Worm (Caenorhabditis elegans) whole organism, dauer: ENCODE results near the gene M151.1.

Experiments
- unc-62 ChIP-seq: sonication (generic microtip); optimal IDR thresholded peaks from 2 replicates; lab custom pipeline; 2017; ENCODE audit warnings: missing biosample characterization, missing genetic modification reagents, missing genetic modification characterization

The M151.1 gene

DNA sequence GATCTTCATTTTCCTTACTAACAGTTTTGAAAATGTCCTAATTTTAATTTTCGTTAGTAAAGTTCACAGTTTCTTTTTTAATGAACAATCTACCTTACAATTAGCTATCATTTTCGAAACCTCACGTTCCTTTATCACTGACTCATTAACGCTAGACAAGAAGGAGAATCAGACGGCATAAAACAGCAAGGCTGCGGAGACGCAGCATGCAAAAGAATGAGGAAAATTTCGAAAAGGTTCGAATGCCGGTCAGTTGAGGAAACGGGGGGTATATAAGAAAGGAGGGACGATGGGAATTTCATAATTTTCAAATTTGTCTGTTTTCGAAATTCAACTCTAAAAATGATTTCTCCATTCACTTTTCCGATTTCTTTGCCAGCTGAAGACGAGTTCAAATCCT, 20.6 kb downstream of the M151.1 start, which contains the start of gene F19B10.13:
Gene F19B10.13, plus strand, starts transcription at position 343 of the 400 bp plus-strand sequence.
- TF ChIP-seq unc-62 (GFP tag; lab: Kevin White, UChicago) = no peak

DNA sequence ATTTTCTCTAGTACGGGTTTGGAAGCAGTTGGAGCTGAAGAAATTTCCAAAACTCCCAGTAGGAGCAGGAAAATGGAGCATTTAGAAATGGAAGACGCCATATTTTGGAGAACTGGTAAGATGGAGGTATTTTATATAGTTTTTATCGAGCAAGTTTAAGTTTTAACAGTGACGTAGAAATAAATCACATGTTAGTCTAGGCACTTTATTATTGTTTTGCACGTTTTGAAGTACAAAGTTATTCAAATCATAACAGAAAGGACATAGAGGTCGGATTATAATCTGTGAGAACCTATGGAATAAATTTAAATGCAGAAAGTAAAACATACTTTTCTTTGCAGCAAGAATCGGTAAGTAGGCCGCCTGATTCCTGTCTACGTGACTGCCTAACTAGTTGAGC, 22.5 kb downstream of the M151.1 start, which contains the start of gene F19B10.6:
Gene F19B10.6, minus strand, starts transcription at position 101 of the 400 bp plus-strand sequence.
- TF ChIP-seq unc-62 (GFP tag; lab: Kevin White, UChicago) = no peak

DNA sequence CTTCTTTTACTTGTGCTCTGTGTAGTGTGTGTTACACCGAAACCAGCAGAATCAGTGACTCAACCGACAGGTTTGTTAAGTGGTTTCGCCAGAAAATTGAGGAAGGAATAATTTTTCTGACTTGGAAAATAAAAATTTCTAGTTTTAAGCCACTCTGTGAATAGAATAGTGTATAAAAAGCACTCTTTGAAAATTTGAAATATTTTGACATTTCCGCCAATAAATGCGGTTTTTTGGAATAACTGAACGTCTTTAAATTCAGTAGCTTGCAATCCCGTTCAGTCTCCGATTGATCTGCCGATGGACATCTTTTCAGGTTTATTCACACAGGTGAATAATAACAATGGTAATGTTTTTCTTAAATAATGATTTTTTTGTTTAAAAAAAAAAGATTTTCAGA, 23.2 kb downstream of the M151.1 start, which contains the start of gene F19B10.3:
Gene F19B10.3, plus strand, starts transcription at position 301 of the 400 bp plus-strand sequence.
- no peak for TF ChIP-seq unc-62 (GFP tag; lab: Kevin White, UChicago)

DNA sequence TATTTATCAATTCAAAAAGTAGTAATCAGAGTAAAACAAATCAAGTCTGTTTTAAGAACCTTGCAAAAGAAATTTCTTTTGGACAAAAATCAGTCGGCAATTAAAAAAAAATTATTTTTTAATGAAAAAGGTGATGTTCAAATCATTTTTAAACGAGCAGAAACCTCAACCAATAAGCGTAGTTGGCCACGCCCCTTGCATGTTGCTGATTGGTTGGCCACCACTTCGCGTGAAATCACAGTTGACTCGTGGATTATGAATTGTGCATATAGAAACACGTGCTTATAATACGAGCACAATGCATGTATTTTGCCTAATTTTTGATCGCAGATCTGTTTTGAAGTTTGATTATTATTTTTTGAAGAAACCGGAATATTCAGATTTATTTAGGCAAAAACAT, 23.9 kb downstream of the M151.1 start:
- TF ChIP-seq unc-62 (GFP tag; lab: Kevin White, UChicago) = no peak

DNA sequence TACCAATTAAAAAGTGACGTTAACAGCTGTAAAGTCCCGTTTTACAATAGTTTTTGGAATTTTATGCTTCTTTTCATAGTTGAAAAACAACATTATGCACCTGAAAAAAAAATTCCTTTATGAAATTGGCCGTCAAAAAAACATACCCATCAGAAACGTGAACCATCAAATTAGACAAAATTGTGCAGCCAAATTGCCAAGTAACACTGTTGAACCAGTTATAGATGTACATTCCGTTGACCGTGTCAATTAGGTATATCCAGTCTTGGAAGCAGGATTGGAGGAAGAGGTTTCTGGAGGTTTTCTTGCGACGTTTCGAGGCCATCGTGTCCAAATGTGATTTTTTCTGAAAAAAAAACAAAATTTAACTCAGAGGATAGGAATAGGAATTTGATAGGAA, 28.0 kb downstream of the M151.1 start, which contains the start of gene srx-97:
Gene srx-97, minus strand, starts transcription at position 101 of the 400 bp plus-strand sequence.
- no peak for TF ChIP-seq unc-62 (GFP tag; lab: Kevin White, UChicago)

DNA sequence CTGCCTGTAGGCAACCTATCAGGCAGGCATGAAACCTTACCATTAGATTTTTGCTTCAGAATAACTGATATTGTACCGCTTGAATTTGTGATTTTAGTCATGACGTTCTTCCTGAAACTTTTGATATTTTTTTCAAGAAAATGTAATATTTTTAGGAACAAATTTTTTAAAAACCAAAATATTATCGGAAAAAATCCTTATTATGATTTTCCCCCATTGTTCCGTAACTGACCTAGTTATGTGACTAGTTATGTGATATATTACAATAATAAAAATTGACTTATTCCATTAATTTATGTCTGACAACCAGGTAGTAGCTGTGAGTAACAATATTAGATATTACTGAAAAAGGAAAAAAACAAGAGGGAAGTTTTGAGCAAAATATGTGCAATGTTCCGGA, 29.7 kb downstream of the M151.1 start, which contains the start of gene srx-98:
Gene srx-98, minus strand, starts transcription at position 101 of the 400 bp plus-strand sequence.
- no peak for TF ChIP-seq unc-62 (GFP tag; lab: Kevin White, UChicago)

DNA sequence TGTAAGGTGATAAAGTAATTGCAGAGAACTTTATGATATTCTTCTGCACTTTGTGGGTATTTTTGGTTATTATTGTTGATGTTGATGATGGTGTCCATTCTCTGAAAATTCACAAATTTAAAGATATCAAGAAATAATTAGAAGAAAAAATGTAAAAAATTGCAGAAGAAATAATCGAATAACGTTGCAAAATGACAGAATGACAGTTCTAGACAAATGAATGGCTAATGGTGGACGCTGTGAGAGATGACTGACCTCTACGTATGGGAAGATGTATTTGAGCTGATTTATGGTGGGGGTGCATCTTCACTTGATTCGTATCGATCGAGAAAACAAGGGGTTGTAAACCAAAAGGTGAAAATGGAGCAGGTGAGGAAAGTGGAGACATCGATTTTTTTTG, 32.2 kb downstream of the M151.1 start, which contains the start of gene sea-1:
Gene sea-1, minus strand, starts transcription at position 101 of the 400 bp plus-strand sequence.
- TF ChIP-seq unc-62 (GFP tag; lab: Kevin White, UChicago) = no peak

DNA sequence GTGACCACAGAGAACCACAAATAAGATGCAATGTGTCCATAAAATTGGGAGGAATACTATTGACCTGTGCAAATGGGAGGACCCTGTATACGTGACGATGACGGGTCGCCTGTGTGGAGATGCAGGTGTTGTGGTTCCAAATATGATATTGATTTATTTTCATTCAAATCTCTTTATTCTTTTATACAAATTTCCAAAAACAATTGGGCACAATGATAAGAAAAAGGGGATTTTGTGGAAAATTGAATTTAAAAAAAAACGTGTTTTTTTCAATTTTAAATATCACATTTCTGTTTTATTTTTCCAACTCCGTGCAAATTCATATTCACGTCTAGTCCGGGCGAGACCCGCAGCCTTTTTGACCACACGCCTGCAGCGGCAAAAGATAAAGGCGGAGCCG, 33.9 kb downstream of the M151.1 start, which contains the start of gene F19B10.2:
Gene F19B10.2, plus strand, starts transcription at position 301 of the 400 bp plus-strand sequence.
- no peak for TF ChIP-seq unc-62 (GFP tag; lab: Kevin White, UChicago)

DNA sequence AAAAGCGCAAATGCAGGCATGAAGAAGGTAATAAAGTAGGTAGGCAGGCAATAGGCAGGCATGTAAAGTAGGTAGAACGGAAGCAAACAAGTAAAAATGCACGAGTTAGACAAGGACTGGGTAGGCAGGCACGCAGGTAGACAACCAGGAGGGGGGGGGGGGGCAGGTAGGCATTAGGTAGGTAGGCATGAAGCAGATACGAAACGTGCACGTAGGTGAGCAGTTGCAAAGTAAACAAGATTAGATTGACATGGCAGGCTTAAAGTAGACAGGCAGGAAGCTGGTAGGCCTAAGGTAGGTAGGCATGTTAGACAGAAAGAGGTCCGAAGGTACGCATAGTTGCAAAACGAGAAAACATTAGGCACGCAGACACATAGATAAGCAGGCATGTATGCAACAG, 37.7 kb downstream of the M151.1 start:
- no peak for TF ChIP-seq unc-62 (GFP tag; lab: Kevin White, UChicago)

DNA sequence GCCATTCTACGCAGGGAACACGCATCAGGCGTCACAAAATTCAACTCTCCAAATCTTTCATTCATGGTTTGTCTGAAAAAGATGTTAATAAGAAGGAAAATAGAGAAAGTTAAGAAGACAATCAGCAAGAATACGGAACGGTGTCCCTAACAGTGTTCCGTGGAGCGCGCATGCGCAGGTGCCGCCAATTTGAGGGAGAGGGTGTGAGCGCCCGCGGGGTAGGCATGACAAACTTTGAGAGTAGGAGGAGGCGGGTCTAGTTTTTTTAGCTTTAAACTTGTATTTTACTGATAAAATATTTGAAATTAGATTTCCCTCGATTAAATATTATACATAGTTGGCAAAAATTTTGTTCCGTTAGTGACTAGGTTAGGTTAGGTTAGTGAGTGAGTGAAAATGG, 39.1 kb downstream of the M151.1 start:
- no peak for TF ChIP-seq unc-62 (GFP tag; lab: Kevin White, UChicago)

DNA sequence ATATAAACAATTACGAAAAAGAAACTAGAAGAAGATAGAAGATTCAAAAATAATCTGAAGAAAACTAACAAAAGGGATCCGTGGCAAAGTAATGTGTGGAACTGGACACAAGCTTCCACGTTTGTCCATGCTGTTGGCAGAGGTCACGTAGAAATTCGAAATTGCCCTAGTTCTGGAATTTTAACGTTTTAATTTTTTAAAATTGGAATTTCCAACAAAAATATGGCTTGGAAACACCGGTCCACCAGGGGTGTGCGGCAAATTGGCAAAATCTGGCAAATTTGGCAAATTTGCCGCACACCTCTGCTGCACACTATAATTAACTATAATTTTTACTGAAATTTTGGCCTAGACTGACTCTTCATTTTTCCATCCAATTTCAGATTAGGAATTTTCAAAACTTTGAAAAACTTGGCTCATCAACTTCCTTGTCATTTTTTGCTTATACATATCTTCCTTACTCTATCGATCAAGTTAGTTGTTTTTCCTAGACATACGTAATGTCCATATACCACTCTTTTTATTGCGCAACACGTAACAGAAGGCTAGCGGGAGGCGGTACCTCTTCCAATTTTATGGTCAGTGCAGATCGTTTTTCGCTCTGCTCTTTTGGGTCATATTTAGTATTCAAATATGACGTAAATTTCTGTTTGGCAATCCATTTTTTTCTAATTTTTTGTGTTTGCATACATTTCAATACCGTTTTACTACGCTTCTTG, 40.2 kb downstream of the M151.1 start, which contains the start of gene F19B10.10:
Gene F19B10.10, minus strand, starts transcription at position 51 of the 719 bp plus-strand sequence.
- TF ChIP-seq unc-62 (GFP tag; lab: Kevin White, UChicago) = no peak

DNA sequence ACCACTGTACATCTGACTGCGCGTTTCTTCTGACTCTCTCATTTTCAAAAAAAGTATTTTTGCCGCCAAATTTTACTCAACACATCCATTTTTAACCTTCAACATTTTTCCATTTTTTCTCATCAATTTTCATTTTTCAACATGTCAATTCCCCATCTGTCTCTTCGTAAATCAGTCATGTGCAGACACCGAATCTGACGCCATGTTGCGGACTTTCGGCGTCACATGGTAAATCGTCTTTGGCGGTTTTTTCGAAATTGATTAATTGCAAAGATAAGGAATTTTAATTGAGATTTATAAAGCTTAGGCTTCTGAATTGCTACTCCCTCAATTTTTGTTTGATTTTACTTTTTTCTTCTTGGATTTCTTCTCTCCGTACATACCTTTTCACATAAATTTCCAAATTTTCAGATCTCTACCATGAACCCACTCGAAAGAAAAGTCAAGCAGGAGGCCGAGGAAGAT, 41.5 kb downstream of the M151.1 start, which contains the start of gene F19B10.1:
Gene F19B10.1, plus strand, starts transcription at position 415 of the 465 bp plus-strand sequence.
- TF ChIP-seq unc-62 (GFP tag; lab: Kevin White, UChicago) = no peak

DNA sequence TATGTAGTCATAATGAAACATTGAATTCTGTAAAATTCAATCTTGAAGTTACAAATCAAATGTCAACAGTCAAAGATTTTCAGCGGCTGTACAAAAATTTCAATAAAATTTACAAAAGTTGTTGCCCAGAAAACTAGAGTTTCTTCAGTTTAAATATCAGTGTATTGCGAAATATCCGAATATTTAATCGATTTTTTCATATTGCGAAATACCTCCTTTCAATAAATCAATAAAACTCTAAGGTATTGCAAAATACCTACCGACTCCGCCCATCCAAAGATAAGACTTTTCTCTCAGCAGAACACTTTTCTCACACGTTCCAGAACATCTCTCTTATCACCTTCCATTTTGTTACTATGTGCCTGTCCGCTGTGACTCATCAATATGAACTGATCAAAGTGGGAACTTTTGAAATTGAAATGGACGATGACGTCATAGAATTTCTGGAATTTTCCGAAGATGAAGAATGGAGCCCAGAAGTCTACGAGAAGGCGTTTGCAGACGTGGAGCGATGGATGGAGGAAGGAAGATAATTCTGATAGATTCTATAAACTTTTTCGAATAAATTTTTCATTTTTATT, 43.3 kb downstream of the M151.1 start:
- TF ChIP-seq unc-62 (GFP tag; lab: Kevin White, UChicago) = no peak

DNA sequence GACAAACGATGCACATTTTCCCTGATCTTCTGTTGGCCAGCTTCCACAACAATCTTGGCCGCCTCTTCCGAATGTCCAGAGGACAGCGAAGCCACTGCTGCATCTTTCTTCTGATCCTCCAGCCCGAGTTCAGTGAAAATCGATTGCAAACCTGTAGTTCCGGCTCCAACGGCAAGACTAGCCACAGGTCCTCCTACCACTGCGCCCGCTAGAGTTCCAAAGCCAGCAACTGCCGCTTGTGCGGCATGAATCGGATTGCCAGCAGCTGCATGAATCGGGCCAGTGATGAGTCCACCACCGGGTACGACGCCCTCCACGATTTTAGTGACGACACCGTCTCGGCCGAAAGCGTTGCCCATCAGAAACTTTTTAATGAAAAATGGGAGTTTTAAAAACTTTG, 47.0 kb downstream of the M151.1 start, which contains the start of gene ifas-1:
Gene ifas-1, minus strand, starts transcription at position 387 of the 400 bp plus-strand sequence.
- TF ChIP-seq unc-62 (GFP tag; lab: Kevin White, UChicago) = no peak

DNA sequence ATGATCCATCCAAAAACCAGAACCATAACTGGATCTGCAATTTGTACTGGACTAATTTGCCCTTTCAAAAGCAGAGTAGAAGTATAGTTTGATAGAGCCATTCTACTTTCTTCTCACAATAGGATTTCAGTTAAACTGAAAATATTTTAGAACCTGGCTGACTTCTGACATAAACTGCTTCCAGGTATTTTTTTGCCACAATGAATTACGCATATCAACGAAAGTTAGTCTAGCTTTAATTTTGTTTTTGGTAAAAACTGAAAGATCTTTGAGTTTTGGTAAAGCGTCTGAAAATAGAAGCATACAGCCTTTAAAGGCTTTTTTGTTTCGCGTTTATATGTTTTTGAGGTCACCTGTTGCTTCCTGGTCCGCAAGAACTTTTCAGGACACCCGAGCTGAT, 49.3 kb downstream of the M151.1 start, which contains the start of gene srx-101:
Gene srx-101, minus strand, starts transcription at position 101 of the 400 bp plus-strand sequence.
- TF ChIP-seq unc-62 (GFP tag; lab: Kevin White, UChicago) = no peak
